Worm (Caenorhabditis elegans) whole organism, L4 larva: Measurements from ENCODE around the gene Y116A8C.38.

Source experiments
- R02D3.7 ChIP-seq: fragments of 150-350 bp; sonication (generic microtip); optimal IDR thresholded peaks from 3 replicates; lab custom pipeline; 2014; ENCODE audit warnings: missing biosample characterization, missing genetic modification characterization
- ceh-28 ChIP-seq: fragments of 150-350 bp; optimal IDR thresholded peaks from 2 replicates; lab custom pipeline; 2014; ENCODE audit warnings: missing biosample characterization, missing genetic modification reagents, missing genetic modification characterization
- ces-1 ChIP-seq: fragments of 150-350 bp; sonication (generic microtip); optimal IDR thresholded peaks from 4 replicates; lab custom pipeline; 2014; ENCODE audit warnings: missing biosample characterization, missing genetic modification reagents, missing genetic modification characterization
- cey-2 ChIP-seq: sonication (generic microtip); optimal IDR thresholded peaks from 3 replicates; lab custom pipeline; 2017; ENCODE audit warnings: missing genetic modification characterization, mild to moderate bottlenecking, missing compliant biosample characterization, antibody characterized with exemption, borderline replicate concordance; ENCODE audit not compliant: insufficient read depth
- dmd-9 ChIP-seq: fragments of 200-800 bp; sonication (Bioruptor generic); IDR thresholded peaks from 2 replicates; pipeline ENCODE4 v1.3.6; 2022; ENCODE audit warnings: missing genetic modification reagents, missing genetic modification characterization, missing compliant biosample characterization
- lim-7 ChIP-seq: fragments of 200-800 bp; sonication (Bioruptor generic); IDR thresholded peaks from 2 replicates; pipeline ENCODE4 v1.3.6; 2022; ENCODE audit warnings: missing genetic modification characterization, missing compliant biosample characterization
- lin-13 ChIP-seq: fragments of 150-350 bp; optimal IDR thresholded peaks from 2 replicates; lab custom pipeline; 2014; ENCODE audit warnings: missing biosample characterization, missing genetic modification reagents, missing genetic modification characterization
- lin-39 ChIP-seq: fragments of 150-350 bp; optimal IDR thresholded peaks from 2 replicates; lab custom pipeline; 2014; ENCODE audit warnings: missing biosample characterization, missing genetic modification reagents, missing genetic modification characterization
- nhr-102 ChIP-seq: sonication (generic microtip); optimal IDR thresholded peaks from 2 replicates; lab custom pipeline; 2016; ENCODE audit warnings: mild to moderate bottlenecking, missing genetic modification characterization, moderate library complexity, missing compliant biosample characterization
- skn-1 ChIP-seq: fragments of 150-350 bp; optimal IDR thresholded peaks from 2 replicates; lab custom pipeline; 2014; ENCODE audit warnings: missing biosample characterization, missing genetic modification characterization
- unc-62 ChIP-seq, 3 experiments: fragments of 150-350 bp in 1 of 3; sonication (generic microtip); optimal IDR thresholded peaks in 2 of 3; peaks in 1 of 3; 1 replicate in 1 of 3; 2 replicates in 2 of 3; lab custom pipeline; 2014 to 2017; ENCODE audit warnings: missing biosample characterization in 3 of 3, missing genetic modification characterization in 3 of 3, missing genetic modification reagents in 3 of 3, missing genotype in 1 of 3

- TF ChIP-seq R02D3.7 (tag; lab: Kevin White, UChicago) (no peak), unc-62 (GFP tag; optimal IDR thresholded peaks at IDR 0.05 in 1 of 2; lab: Kevin White, UChicago) (no peak), unc-62 (tag; optimal IDR thresholded peaks at IDR 0.05; lab: Kevin White, UChicago) (no peak), ces-1 (GFP tag; lab: Kevin White, UChicago) (no peak), cey-2 (tag; lab: Kevin White, UChicago) (no peak), nhr-102 (tag; lab: Kevin White, UChicago) (no peak), lim-7 (GFP tag; lab: Robert Waterston, UW) (no peak), ceh-28 (tag; lab: Kevin White, UChicago) (no peak), lin-39 (tag; lab: Kevin White, UChicago) (no peak), dmd-9 (no peak), skn-1 (tag; lab: Kevin White, UChicago) (no peak), lin-13 (no peak)
Measured at ce11 chrIV:17100148-17100547, 31.2 kb upstream of the Y116A8C.38 start, which contains the start of gene bca-2.
